Worm (Caenorhabditis elegans) whole organism, L4/young adult: ENCODE data around the gene B0410.3.

Experiments used
- W03F9.2 ChIP-seq: fragments of 150-350 bp; optimal IDR thresholded peaks from 2 replicates; lab custom pipeline; 2014; ENCODE audit warnings: missing biosample characterization, missing genetic modification characterization
- him-1 ChIP-seq: sonication (generic microtip); optimal IDR thresholded peaks from 2 replicates; lab custom pipeline; 2016; ENCODE audit warnings: missing genotype, missing genetic modification reagents, missing genetic modification characterization, missing compliant biosample characterization

ce11 chrX:2940572-2940971 is 49.3 kb upstream of the B0410.3 start, which contains the start of gene pfk-1.1:
- TF ChIP-seq him-1 (tag; lab: Kevin White, UChicago) (no peak), W03F9.2 (tag; lab: Kevin White, UChicago) (no peak)
